Fruit fly (Drosophila melanogaster) S2 (cell line): ENCODE results near the gene Ranbp16.

ENCODE experiments used
- CG8478 ChIP-seq: fragments of >200 bp; optimal IDR thresholded peaks from 2 replicates; lab custom pipeline; 2018
- CTCF ChIP-seq, 2 experiments: fragments of >200 bp; optimal IDR thresholded peaks; 2 replicates each; lab custom pipeline; 2018

- TF ChIP-seq CG8478 (lab: Kevin White, UChicago): no peak
- no peak for TF ChIP-seq CTCF (optimal IDR thresholded peaks at IDR 0.05; lab: Kevin White, UChicago)
Measured at dm6 chrX:15910570-15910969, 23.1 kb downstream of the Ranbp16 start, which contains the start of gene Lrp4.
